Fruit fly (Drosophila melanogaster) whole organism, prepupa: ENCODE measurements around the gene CG5644.

Experiments used
- CG16779 ChIP-seq: fragments of 200-800 bp; sonication (Bioruptor generic); optimal IDR thresholded peaks from 3 replicates; lab custom pipeline; 2017; ENCODE audit warnings: missing biosample characterization, mild to moderate bottlenecking, missing genetic modification characterization
- CG31627 ChIP-seq: fragments of 200-800 bp; sonication (Bioruptor generic); optimal IDR thresholded peaks from 3 replicates; lab custom pipeline; 2016; ENCODE audit warnings: missing biosample characterization, missing genetic modification characterization
- CG34406 ChIP-seq: fragments of 200-800 bp; sonication (Bioruptor generic); optimal IDR thresholded peaks from 3 replicates; lab custom pipeline; 2016; ENCODE audit warnings: missing biosample characterization, missing genetic modification characterization
- CG6276 ChIP-seq: fragments of 200-800 bp; sonication (Bioruptor generic); optimal IDR thresholded peaks from 2 replicates; lab custom pipeline; 2017; ENCODE audit warnings: missing biosample characterization, mild to moderate bottlenecking, missing genetic modification characterization
- Eip93F ChIP-seq: fragments of 200-800 bp; sonication (Bioruptor generic); optimal IDR thresholded peaks from 2 replicates; lab custom pipeline; 2016; ENCODE audit warnings: missing biosample characterization, mild to moderate bottlenecking, missing genetic modification characterization
- Ets21C ChIP-seq: fragments of 200-800 bp; sonication (Bioruptor generic); optimal IDR thresholded peaks from 3 replicates; lab custom pipeline; 2016; ENCODE audit warnings: missing biosample characterization, missing genetic modification characterization
- Ets96B ChIP-seq: fragments of 200-800 bp; optimal IDR thresholded peaks from 2 replicates; lab custom pipeline; 2019; ENCODE audit warnings: missing biosample characterization, mild to moderate bottlenecking, missing genetic modification characterization, moderate library complexity
- Lpt ChIP-seq: fragments of 200-800 bp; sonication (Bioruptor generic); optimal IDR thresholded peaks from 3 replicates; lab custom pipeline; 2016; ENCODE audit warnings: missing biosample characterization, missing genetic modification characterization
- Met ChIP-seq: fragments of 200-800 bp; sonication (Bioruptor generic); optimal IDR thresholded peaks from 3 replicates; lab custom pipeline; 2016; ENCODE audit warnings: missing biosample characterization, missing genetic modification characterization
- Sox14 ChIP-seq: fragments of 200-800 bp; sonication (Bioruptor generic); optimal IDR thresholded peaks from 3 replicates; lab custom pipeline; 2016; ENCODE audit warnings: missing biosample characterization, missing genetic modification characterization
- esn ChIP-seq: fragments of 200-800 bp; sonication (Bioruptor generic); optimal IDR thresholded peaks from 2 replicates; lab custom pipeline; 2016; ENCODE audit warnings: missing biosample characterization, mild to moderate bottlenecking, missing genetic modification characterization, moderate library complexity
- net ChIP-seq: fragments of 200-800 bp; sonication (Bioruptor generic); optimal IDR thresholded peaks from 3 replicates; lab custom pipeline; 2016; ENCODE audit warnings: missing biosample characterization, missing genetic modification characterization
- pdm3 ChIP-seq: fragments of 200-800 bp; sonication (Bioruptor generic); optimal IDR thresholded peaks from 3 replicates; lab custom pipeline; 2016; ENCODE audit warnings: missing biosample characterization, missing genetic modification characterization

DNA sequence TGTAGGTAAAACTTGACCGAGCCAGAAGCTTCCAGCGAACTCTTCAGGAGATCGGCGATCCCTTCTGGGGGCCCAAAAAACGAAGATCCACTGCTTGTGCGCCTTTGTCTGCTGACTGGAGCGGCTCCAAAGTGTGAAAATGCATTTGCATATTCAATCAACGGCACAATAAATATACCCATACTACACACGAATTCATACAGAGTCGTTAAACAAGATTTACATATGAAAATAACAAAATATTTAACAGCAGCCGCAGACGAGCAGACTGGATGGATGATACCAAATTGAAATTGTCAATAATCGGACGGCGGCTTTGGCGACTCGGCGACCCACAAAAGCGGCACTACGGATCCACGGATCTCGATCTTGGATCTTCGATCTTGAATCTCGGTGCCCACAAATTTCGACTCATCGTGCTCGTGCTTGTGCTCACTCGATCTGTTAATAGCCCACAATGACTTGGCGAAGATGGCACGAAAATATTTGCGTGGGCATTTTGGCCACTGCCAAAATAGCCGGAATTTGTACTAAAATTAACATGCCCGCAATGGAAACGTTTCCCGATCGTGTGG, 47.5 kb upstream of the CG5644 start:
- TF ChIP-seq Sox14 (no peak), CG6276 (no peak), esn (GFP tag; lab: Kevin White, UChicago) (no peak), Met (GFP tag; lab: Kevin White, UChicago) (no peak), Eip93F (GFP tag; lab: Kevin White, UChicago) (no peak), pdm3 (no peak), CG16779 (tag; lab: Kevin White, UChicago) (no peak), net (GFP tag; lab: Kevin White, UChicago) (no peak), CG34406 (GFP tag; lab: Kevin White, UChicago) (no peak), Ets21C (GFP tag; lab: Kevin White, UChicago) (no peak), CG31627 (GFP tag; lab: Kevin White, UChicago) (no peak), Ets96B (tag; lab: Kevin White, UChicago) (no peak), Lpt (no peak)
